Worm (Caenorhabditis elegans): ENCODE results near the gene ZK353.9.

DNA sequence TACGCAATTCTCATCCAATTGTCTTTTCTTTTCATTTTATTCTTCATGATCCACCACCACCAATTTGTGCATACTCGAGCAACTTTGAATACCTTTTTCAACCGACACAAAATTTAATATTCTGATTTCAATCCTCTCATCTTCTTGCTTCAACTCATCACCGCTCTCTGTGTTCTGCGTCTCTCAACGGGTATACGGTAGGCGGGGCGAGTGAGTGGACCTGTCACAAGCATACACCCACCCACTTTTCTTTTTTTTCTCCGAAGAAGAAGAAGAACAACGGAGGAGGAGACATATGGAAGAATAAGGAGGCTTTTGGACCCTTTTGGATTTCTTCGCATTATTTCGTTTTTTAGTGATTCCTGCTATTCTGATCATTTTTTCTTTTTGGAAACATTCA is 52.1 kb downstream of the ZK353.9 start:
- TF ChIP-seq T23F11.4 (GFP tag; optimal IDR thresholded peaks at IDR 0.05): no peak
- no peak for TF ChIP-seq lim-6 (tag; optimal IDR thresholded peaks at IDR 0.05)
- TF ChIP-seq nhr-11 (tag; optimal IDR thresholded peaks at IDR 0.05): no peak
- TF ChIP-seq dmd-4 (tag; optimal IDR thresholded peaks at IDR 0.05; ENCODE audit: borderline replicate concordance): no peak
- TF ChIP-seq sox-4 (tag; optimal IDR thresholded peaks at IDR 0.05): no peak
- TF ChIP-seq nfya-1 (tag; optimal IDR thresholded peaks at IDR 0.05): peak; percentile 95
- TF ChIP-seq ets-4 (tag; optimal IDR thresholded peaks at IDR 0.05): no peak
- no peak for TF ChIP-seq pqm-1 (tag; optimal IDR thresholded peaks at IDR 0.05)
- TF ChIP-seq ama-1 (optimal IDR thresholded peaks at IDR 0.05): no peak
